Fruit fly (Drosophila melanogaster) whole organism, embryonic: ENCODE data around the gene dah.

Experiments
- CG17802 ChIP-seq: fragments of 200-800 bp; sonication (Bioruptor generic); optimal IDR thresholded peaks from 2 replicates; lab custom pipeline; 2018; ENCODE audit warnings: missing biosample characterization, mild to moderate bottlenecking, missing genetic modification characterization, moderate library complexity
- CG18764 ChIP-seq: fragments of 200-800 bp; sonication (Bioruptor generic); optimal IDR thresholded peaks from 3 replicates; lab custom pipeline; 2016; ENCODE audit warnings: missing biosample characterization, missing genetic modification characterization
- fd102C ChIP-seq: fragments of 200-800 bp; sonication (Bioruptor generic); optimal IDR thresholded peaks from 2 replicates; lab custom pipeline; 2018; ENCODE audit warnings: missing biosample characterization, mild to moderate bottlenecking, missing genetic modification characterization, moderate library complexity

dm6 chrX:15370103-15370502 lies 42.0 kb downstream of the dah start:
- no peak for TF ChIP-seq fd102C (GFP tag; lab: Kevin White, UChicago)
- TF ChIP-seq CG17802 (tag; lab: Kevin White, UChicago), result no peak
- no peak for TF ChIP-seq CG18764
